Worm (Caenorhabditis elegans) whole organism, L2 larva: ENCODE measurements around the gene C47G2.3.
A peak's percentile ranks its signal among the peaks of the same experiment; 100 is the strongest.

Source experiments
- aly-2 ChIP-seq: fragments of 150-350 bp; optimal IDR thresholded peaks from 2 replicates; lab custom pipeline; 2014; ENCODE audit warnings: missing biosample characterization, missing genetic modification characterization
- ama-1 ChIP-seq: fragments of 150-350 bp; optimal IDR thresholded peaks from 2 replicates; lab custom pipeline; 2018; ENCODE audit warnings: inconsistent platforms
- blmp-1 ChIP-seq: sonication (generic microtip); optimal IDR thresholded peaks from 2 replicates; lab custom pipeline; 2017; ENCODE audit warnings: missing genetic modification characterization, mild to moderate bottlenecking, missing compliant biosample characterization, antibody characterized with exemption, moderate library complexity; ENCODE audit not compliant: insufficient read depth
- ceh-16 ChIP-seq: fragments of 150-350 bp; optimal IDR thresholded peaks from 2 replicates; lab custom pipeline; 2014; ENCODE audit warnings: missing biosample characterization, missing genetic modification characterization
- lin-13 ChIP-seq: fragments of 150-350 bp; optimal IDR thresholded peaks from 2 replicates; lab custom pipeline; 2014; ENCODE audit warnings: missing biosample characterization, missing genetic modification reagents, missing genetic modification characterization
- lin-39 ChIP-seq: fragments of 150-350 bp; optimal IDR thresholded peaks from 2 replicates; lab custom pipeline; 2014; ENCODE audit warnings: missing biosample characterization, missing genetic modification reagents, missing genetic modification characterization
- lsy-2 ChIP-seq, 2 experiments: fragments of 150-350 bp in 1 of 2; sonication (generic microtip) in 1 of 2; optimal IDR thresholded peaks; 2 replicates each; lab custom pipeline; 2014 to 2017; ENCODE audit warnings: missing biosample characterization in 2 of 2, missing genetic modification characterization in 2 of 2
- mdl-1 ChIP-seq, 2 experiments: fragments of 150-350 bp in 1 of 2; sonication (generic microtip) in 1 of 2; optimal IDR thresholded peaks; 2 replicates each; lab custom pipeline; 2017; ENCODE audit warnings: missing biosample characterization in 2 of 2, missing genetic modification characterization in 2 of 2
- nhr-11 ChIP-seq: fragments of 150-350 bp; optimal IDR thresholded peaks from 2 replicates; lab custom pipeline; 2014; ENCODE audit warnings: missing biosample characterization, missing genetic modification characterization
- nhr-25 ChIP-seq: fragments of 150-350 bp; sonication (generic microtip); optimal IDR thresholded peaks from 3 replicates; lab custom pipeline; 2014; ENCODE audit warnings: missing biosample characterization, missing genetic modification characterization
- nhr-77 ChIP-seq: fragments of 150-350 bp; optimal IDR thresholded peaks from 2 replicates; lab custom pipeline; 2014; ENCODE audit warnings: missing biosample characterization, missing genetic modification characterization
- skn-1 ChIP-seq: sonication (generic microtip); optimal IDR thresholded peaks from 2 replicates; lab custom pipeline; 2017; ENCODE audit warnings: missing biosample characterization, missing genetic modification characterization
- unc-39 ChIP-seq: fragments of 150-350 bp; optimal IDR thresholded peaks from 2 replicates; lab custom pipeline; 2014; ENCODE audit warnings: missing biosample characterization, missing genetic modification characterization

- TF ChIP-seq ama-1 (lab: Kevin White, UChicago) (no peak), nhr-25 (no peak), lin-13 (no peak), lin-39 (no peak), mdl-1 (tag; optimal IDR thresholded peaks at IDR 0.05; lab: Kevin White, UChicago) (no peak), unc-39 (tag; lab: Kevin White, UChicago) (no peak), nhr-77 (no peak), nhr-11 (tag; lab: Kevin White, UChicago) (no peak), ceh-16 (tag; lab: Kevin White, UChicago) (no peak), lsy-2 (tag; optimal IDR thresholded peaks at IDR 0.05; lab: Kevin White, UChicago) (peak in 1 of 2 experiments; percentile 5), skn-1 (tag; lab: Kevin White, UChicago) (no peak), aly-2 (tag; lab: Kevin White, UChicago) (no peak), blmp-1 (tag; lab: Kevin White, UChicago) (peak; percentile 10)
Observed at ce11 chrII:11307953-11308352, 18.0 kb upstream of the C47G2.3 start.
